Fruit fly (Drosophila melanogaster): ENCODE data around the gene Mipp1.
A peak's percentile ranks its signal among the peaks of the same experiment; 100 is the strongest.

Gene Mipp1

dm6 chr3L:16572208-16572607, 926 bp downstream of the Mipp1 start:
- TF ChIP-seq CG32767 (GFP tag; IDR thresholded peaks at IDR 0.05) (no peak), CHES-1-like (GFP tag; optimal IDR thresholded peaks at IDR 0.05) (peak; percentile 1), CG12769 (tag; optimal IDR thresholded peaks at IDR 0.05) (peak; percentile 17), phol (tag; optimal IDR thresholded peaks at IDR 0.05) (no peak), onecut (GFP tag; IDR thresholded peaks at IDR 0.05) (no peak), jigr1 (GFP tag; IDR thresholded peaks at IDR 0.05) (no peak), pum (GFP tag; optimal IDR thresholded peaks at IDR 0.05) (no peak), CG42726 (GFP tag; IDR thresholded peaks at IDR 0.05; ENCODE audit: partially characterized antibody) (0 out of 2 replicates have a peak, but pooled peaks have one; percentile 10), Awh (GFP tag; IDR thresholded peaks at IDR 0.05) (no peak), lilli (GFP tag; optimal IDR thresholded peaks at IDR 0.05) (no peak), chm (GFP tag; IDR thresholded peaks at IDR 0.05) (peak; percentile 79; the same call in 1 of the 2 replicates), Fer1 (GFP tag; optimal IDR thresholded peaks at IDR 0.05) (peak; percentile 14), CG11504 (tag; optimal IDR thresholded peaks at IDR 0.05) (no peak), CG1602 (GFP tag; optimal IDR thresholded peaks at IDR 0.05) (no peak), crol (GFP tag; IDR thresholded peaks at IDR 0.05) (no peak), CG31441 (GFP tag; IDR thresholded peaks at IDR 0.05) (no peak), CG8359 (GFP tag; optimal IDR thresholded peaks at IDR 0.05; ENCODE audit: borderline replicate concordance) (peak; percentile 99), ac (GFP tag; optimal IDR thresholded peaks at IDR 0.05) (peak; percentile 33), CG2678 (tag; optimal IDR thresholded peaks at IDR 0.05) (no peak), CG2120 (GFP tag; optimal IDR thresholded peaks at IDR 0.05) (no peak), CG17328 (GFP tag; IDR thresholded peaks at IDR 0.05) (no peak), Nf-YA (GFP tag; IDR thresholded peaks at IDR 0.05) (no peak), CG43689 (GFP tag; IDR thresholded peaks at IDR 0.05) (no peak), CG12744 (GFP tag; optimal IDR thresholded peaks at IDR 0.05) (no peak), chif (GFP tag; optimal IDR thresholded peaks at IDR 0.05) (no peak), Rfx (GFP tag; IDR thresholded peaks at IDR 0.05) (no peak), gro (GFP tag; optimal IDR thresholded peaks at IDR 0.05) (peak; percentile 56), CG16779 (GFP tag; IDR thresholded peaks at IDR 0.05) (no peak), NC2β (GFP tag; optimal IDR thresholded peaks at IDR 0.05) (no peak), en (GFP tag; optimal IDR thresholded peaks at IDR 0.05) (no peak), gem (tag; optimal IDR thresholded peaks at IDR 0.05) (no peak), CG7556 (GFP tag; optimal IDR thresholded peaks at IDR 0.05) (no peak), CG5180 (GFP tag; optimal IDR thresholded peaks at IDR 0.05) (no peak), cas (GFP tag; IDR thresholded peaks at IDR 0.05) (no peak), pros (GFP tag; optimal IDR thresholded peaks at IDR 0.05) (peak; percentile 5), gcm2 (GFP tag; optimal IDR thresholded peaks at IDR 0.05) (no peak), nmo (GFP tag; optimal IDR thresholded peaks at IDR 0.05) (no peak), CG10147 (GFP tag; optimal IDR thresholded peaks at IDR 0.05) (no peak), D19B (GFP tag; optimal IDR thresholded peaks at IDR 0.05) (no peak), CG12104 (GFP tag; optimal IDR thresholded peaks at IDR 0.05) (no peak), odd (GFP tag; optimal IDR thresholded peaks at IDR 0.05) (no peak), CG4328 (GFP tag; optimal IDR thresholded peaks at IDR 0.05) (no peak), CG8281 (tag; optimal IDR thresholded peaks at IDR 0.05) (no peak), CG32532 (GFP tag; IDR thresholded peaks at IDR 0.05) (peak; percentile 32; the same call in 1 of the 2 replicates), fu2 (GFP tag; optimal IDR thresholded peaks at IDR 0.05) (no peak), mirr (GFP tag; optimal IDR thresholded peaks at IDR 0.05) (peak; percentile 9), CG3281 (GFP tag; optimal IDR thresholded peaks at IDR 0.05) (no peak), unc-4 (GFP tag; IDR thresholded peaks at IDR 0.05; ENCODE audit: partially characterized antibody) (peak; percentile 23; the same call in 1 of the 2 replicates), CG11723 (GFP tag; optimal IDR thresholded peaks at IDR 0.05) (no peak), B-H1 (GFP tag; IDR thresholded peaks at IDR 0.05) (no peak), BEAF-32 (GFP tag; optimal IDR thresholded peaks at IDR 0.05) (no peak), CG30020 (tag; optimal IDR thresholded peaks at IDR 0.05) (no peak)
